Worm (Caenorhabditis elegans) whole organism, mixed stage, embryonic: ENCODE results near the gene eps-8.

Source experiments
- blmp-1 ChIP-seq: fragments of 150-350 bp; optimal IDR thresholded peaks from 2 replicates; lab custom pipeline; 2014; ENCODE audit warnings: missing biosample characterization, missing genetic modification characterization
- elt-3 ChIP-seq: fragments of 150-350 bp; optimal IDR thresholded peaks from 2 replicates; lab custom pipeline; 2014; ENCODE audit warnings: missing biosample characterization, missing genetic modification characterization
- lin-13 ChIP-seq: fragments of 150-350 bp; optimal IDR thresholded peaks from 2 replicates; lab custom pipeline; 2014; ENCODE audit warnings: missing biosample characterization, missing genetic modification characterization
- lsy-2 ChIP-seq: fragments of 150-350 bp; optimal IDR thresholded peaks from 2 replicates; lab custom pipeline; 2014; ENCODE audit warnings: missing biosample characterization, missing genetic modification characterization
- mep-1 ChIP-seq: fragments of 150-350 bp; optimal IDR thresholded peaks from 2 replicates; lab custom pipeline; 2017; ENCODE audit warnings: missing biosample characterization, missing genetic modification reagents, missing genetic modification characterization, inconsistent platforms
- pha-4 ChIP-seq: fragments of 150-350 bp; optimal IDR thresholded peaks from 2 replicates; lab custom pipeline; 2018; ENCODE audit warnings: missing biosample characterization, missing genetic modification reagents, missing genetic modification characterization
- sem-2 ChIP-seq: fragments of 200-800 bp; sonication (Bioruptor generic); optimal IDR thresholded peaks from 2 replicates; lab custom pipeline; 2018; ENCODE audit warnings: mild to moderate bottlenecking, missing genetic modification characterization, missing compliant biosample characterization
- unc-62 ChIP-seq: fragments of 150-350 bp; optimal IDR thresholded peaks from 2 replicates; lab custom pipeline; 2014; ENCODE audit warnings: missing biosample characterization, missing genetic modification reagents, missing genetic modification characterization

DNA sequence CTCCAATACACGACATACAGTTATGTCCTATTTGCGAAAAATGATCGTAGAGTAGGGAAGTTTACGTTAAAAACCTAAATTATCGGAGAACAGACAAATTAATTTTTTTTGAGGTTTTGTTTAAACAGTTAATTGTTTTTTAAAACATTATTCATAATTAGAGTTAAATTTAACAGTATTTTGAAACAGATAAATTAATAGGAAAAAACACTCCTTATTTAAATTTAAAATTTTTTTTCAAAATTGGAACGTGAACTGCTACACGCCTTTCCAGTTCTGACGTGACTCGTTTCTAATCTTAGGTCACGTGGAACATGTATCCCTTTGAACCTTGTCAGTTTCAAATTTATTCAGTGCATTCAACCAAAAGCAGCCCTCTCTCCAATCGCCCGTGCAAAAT, 25.6 kb upstream of the eps-8 start, which contains the start of gene Y57G11C.52:
- TF ChIP-seq lsy-2 (tag; lab: Kevin White, UChicago) (no peak), sem-2 (GFP tag; lab: Kevin White, UChicago) (no peak), unc-62 (GFP tag; lab: Kevin White, UChicago) (no peak), elt-3 (no peak), mep-1 (tag; lab: Kevin White, UChicago) (no peak), blmp-1 (tag; lab: Kevin White, UChicago) (no peak), pha-4 (no peak), lin-13 (no peak)
